Worm (Caenorhabditis elegans) whole organism, late embryonic: ENCODE data around the gene C46G7.2.

Source experiments
- C08G9.2 ChIP-seq: sonication (generic microtip); optimal IDR thresholded peaks from 2 replicates; lab custom pipeline; 2016; ENCODE audit warnings: mild to moderate bottlenecking, missing genetic modification characterization, moderate library complexity, missing compliant biosample characterization
- C38D4.7 ChIP-seq: fragments of 200-800 bp; sonication (Bioruptor generic); optimal IDR thresholded peaks from 2 replicates; lab custom pipeline; 2018; ENCODE audit warnings: mild to moderate bottlenecking, missing genetic modification characterization, moderate library complexity, missing compliant biosample characterization
- F13H6.1 ChIP-seq: sonication (generic microtip); optimal IDR thresholded peaks from 2 replicates; lab custom pipeline; 2016; ENCODE audit warnings: missing genetic modification characterization, missing compliant biosample characterization
- T23F11.4 ChIP-seq: fragments of 200-800 bp; sonication (Bioruptor generic); optimal IDR thresholded peaks from 2 replicates; lab custom pipeline; 2018; ENCODE audit warnings: mild to moderate bottlenecking, missing genetic modification characterization, missing compliant biosample characterization
- ahr-1 ChIP-seq: sonication (generic microtip); optimal IDR thresholded peaks from 2 replicates; lab custom pipeline; 2016; ENCODE audit warnings: missing genetic modification characterization, missing compliant biosample characterization
- ama-1 ChIP-seq: fragments of 150-350 bp; optimal IDR thresholded peaks from 2 replicates; lab custom pipeline; 2014
- ceh-14 ChIP-seq: sonication (generic microtip); optimal IDR thresholded peaks from 2 replicates; lab custom pipeline; 2016; ENCODE audit warnings: missing genotype, missing genetic modification characterization, missing compliant biosample characterization
- ceh-22 ChIP-seq: sonication (generic microtip); optimal IDR thresholded peaks from 2 replicates; lab custom pipeline; 2017; ENCODE audit warnings: missing biosample characterization, missing genetic modification characterization
- ceh-24 ChIP-seq: sonication (generic microtip); optimal IDR thresholded peaks from 2 replicates; lab custom pipeline; 2016; ENCODE audit warnings: mild to moderate bottlenecking, missing genetic modification characterization, missing compliant biosample characterization
- ceh-31 ChIP-seq: sonication (generic microtip); optimal IDR thresholded peaks from 2 replicates; lab custom pipeline; 2016; ENCODE audit warnings: missing genetic modification characterization, missing compliant biosample characterization
- ceh-34 ChIP-seq: sonication (generic microtip); optimal IDR thresholded peaks from 2 replicates; lab custom pipeline; 2016; ENCODE audit warnings: mild to moderate bottlenecking, missing genetic modification characterization, missing compliant biosample characterization
- ceh-48 ChIP-seq: sonication (generic microtip); optimal IDR thresholded peaks from 2 replicates; lab custom pipeline; 2016; ENCODE audit warnings: missing genetic modification characterization, inconsistent platforms, missing compliant biosample characterization
- ceh-6 ChIP-seq: fragments of 200-800 bp; sonication (Bioruptor generic); optimal IDR thresholded peaks from 2 replicates; lab custom pipeline; 2018; ENCODE audit warnings: mild to moderate bottlenecking, missing genetic modification characterization, missing compliant biosample characterization
- ceh-9 ChIP-seq: sonication (generic microtip); optimal IDR thresholded peaks from 2 replicates; lab custom pipeline; 2016; ENCODE audit warnings: mild to moderate bottlenecking, missing genetic modification characterization, inconsistent platforms, missing compliant biosample characterization
- elt-4 ChIP-seq: sonication (generic microtip); optimal IDR thresholded peaks from 2 replicates; lab custom pipeline; 2016; ENCODE audit warnings: missing genetic modification characterization, missing compliant biosample characterization
- eyg-1 ChIP-seq: sonication (generic microtip); optimal IDR thresholded peaks from 2 replicates; lab custom pipeline; 2016; ENCODE audit warnings: missing genotype, missing genetic modification characterization, missing compliant biosample characterization
- fax-1 ChIP-seq: sonication (generic microtip); optimal IDR thresholded peaks from 2 replicates; lab custom pipeline; 2016; ENCODE audit warnings: missing genotype, missing genetic modification characterization, missing compliant biosample characterization
- fkh-6 ChIP-seq: sonication (generic microtip); optimal IDR thresholded peaks from 2 replicates; lab custom pipeline; 2016; ENCODE audit warnings: missing genetic modification characterization, missing compliant biosample characterization
- hlh-30 ChIP-seq: sonication (generic microtip); optimal IDR thresholded peaks from 2 replicates; lab custom pipeline; 2017; ENCODE audit warnings: antibody characterized with exemption, missing genetic modification characterization, missing compliant biosample characterization; ENCODE audit not compliant: insufficient read depth
- hlh-8 ChIP-seq: sonication (generic microtip); optimal IDR thresholded peaks from 2 replicates; lab custom pipeline; 2016; ENCODE audit warnings: missing genotype, missing genetic modification characterization, missing compliant biosample characterization
- lin-11 ChIP-seq: fragments of 200-800 bp; sonication (Bioruptor generic); optimal IDR thresholded peaks from 2 replicates; lab custom pipeline; 2018; ENCODE audit warnings: mild to moderate bottlenecking, missing genetic modification characterization, missing compliant biosample characterization
- madf-2 ChIP-seq: sonication (generic microtip); optimal IDR thresholded peaks from 2 replicates; lab custom pipeline; 2017; ENCODE audit warnings: missing genetic modification characterization, missing compliant biosample characterization
- mec-3 ChIP-seq: sonication (generic microtip); optimal IDR thresholded peaks from 2 replicates; lab custom pipeline; 2016; ENCODE audit warnings: borderline replicate concordance, missing genetic modification characterization, missing compliant biosample characterization
- nfya-1 ChIP-seq: sonication (generic microtip); optimal IDR thresholded peaks from 2 replicates; lab custom pipeline; 2017; ENCODE audit warnings: missing genetic modification characterization, mild to moderate bottlenecking, missing compliant biosample characterization, antibody characterized with exemption, moderate library complexity
- npax-4 ChIP-seq: sonication (generic microtip); optimal IDR thresholded peaks from 2 replicates; lab custom pipeline; 2016; ENCODE audit warnings: missing genetic modification characterization, missing compliant biosample characterization
- pat-9 ChIP-seq: fragments of 200-800 bp; sonication (Bioruptor generic); optimal IDR thresholded peaks from 2 replicates; lab custom pipeline; 2018; ENCODE audit warnings: mild to moderate bottlenecking, missing genetic modification characterization, moderate library complexity, missing compliant biosample characterization
- pha-2 ChIP-seq: sonication (generic microtip); optimal IDR thresholded peaks from 2 replicates; lab custom pipeline; 2017; ENCODE audit warnings: mild to moderate bottlenecking, missing genetic modification characterization, missing compliant biosample characterization
- pqm-1 ChIP-seq: sonication (generic microtip); optimal IDR thresholded peaks from 2 replicates; lab custom pipeline; 2016; ENCODE audit warnings: missing genetic modification characterization, missing compliant biosample characterization
- pros-1 ChIP-seq: fragments of 150-350 bp; optimal IDR thresholded peaks from 2 replicates; lab custom pipeline; 2014; ENCODE audit warnings: missing biosample characterization, missing genetic modification reagents, missing genetic modification characterization
- ref-2 ChIP-seq: sonication (generic microtip); optimal IDR thresholded peaks from 2 replicates; lab custom pipeline; 2016; ENCODE audit warnings: missing genetic modification characterization, missing compliant biosample characterization
- sox-2 ChIP-seq: fragments of 200-800 bp; sonication (Bioruptor generic); IDR thresholded peaks from 2 replicates; pipeline ENCODE4 v1.3.6; 2022; ENCODE audit warnings: missing genetic modification reagents, missing genetic modification characterization, missing compliant biosample characterization
- unc-3 ChIP-seq, 2 experiments: fragments of 200-800 bp in 1 of 2; sonication (Bioruptor generic) in 1 of 2; sonication (generic microtip) in 1 of 2; conservative IDR thresholded peaks in 1 of 2; optimal IDR thresholded peaks in 1 of 2; 2 replicates each; pipeline versions ENCODE4 v1.3.6 to Lab custom; 2016 to 2022; ENCODE audit warnings: missing compliant biosample characterization in 2 of 2, missing genetic modification characterization in 2 of 2, missing genetic modification reagents in 1 of 2
- unc-55 ChIP-seq: sonication (generic microtip); optimal IDR thresholded peaks from 2 replicates; lab custom pipeline; 2017; ENCODE audit warnings: missing biosample characterization, missing genetic modification reagents, missing genetic modification characterization
- zip-5 ChIP-seq: sonication (generic microtip); optimal IDR thresholded peaks from 2 replicates; lab custom pipeline; 2016; ENCODE audit warnings: missing genetic modification characterization, missing compliant biosample characterization

C46G7.2 gene

DNA sequence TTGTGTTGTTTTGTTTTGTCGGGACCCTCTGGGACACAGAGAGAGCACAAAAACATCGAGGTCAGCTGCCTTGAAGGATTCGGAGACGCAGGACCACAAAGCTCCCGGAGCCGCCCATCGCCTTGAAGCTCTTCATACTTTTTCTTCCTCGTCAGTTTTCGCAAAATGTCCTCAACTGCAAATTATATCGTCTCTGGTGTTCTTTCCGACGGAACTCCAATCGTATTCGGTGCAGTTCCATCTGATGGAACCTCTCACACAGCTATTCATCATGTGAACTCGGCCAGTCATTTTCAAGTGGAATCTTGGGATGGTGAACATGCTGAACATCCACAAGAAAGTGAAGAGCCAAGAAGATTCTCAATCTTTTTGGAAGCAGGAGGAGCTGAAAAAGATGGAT lies 29.6 kb upstream of the C46G7.2 start:
- no peak for TF ChIP-seq elt-4 (tag; lab: Kevin White, UChicago)
- TF ChIP-seq ceh-34 (tag; lab: Kevin White, UChicago), result no peak
- TF ChIP-seq ama-1 (lab: Kevin White, UChicago), result peak; percentile 42

DNA sequence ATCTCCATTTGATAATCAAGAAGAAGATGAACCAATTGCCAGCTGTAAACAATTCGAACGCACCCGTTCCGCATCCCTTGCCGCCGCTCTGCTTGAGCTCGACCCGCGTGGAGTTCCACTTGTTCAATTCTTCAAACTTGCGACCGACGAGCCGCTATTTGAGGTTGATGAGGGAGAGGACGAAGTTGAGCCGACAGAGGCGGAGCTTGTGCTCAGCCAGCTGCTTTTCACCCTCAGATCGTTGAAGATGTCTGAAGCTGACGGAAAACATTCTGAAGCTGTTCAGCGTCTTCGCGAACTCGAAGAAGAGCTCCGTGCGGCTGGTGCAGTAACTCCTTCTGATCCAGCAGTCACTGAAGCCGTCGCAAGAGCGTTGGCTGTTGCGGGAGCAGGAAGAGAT lies 29.2 kb upstream of the C46G7.2 start:
- TF ChIP-seq ceh-9 (no peak), ceh-6 (GFP tag; lab: Kevin White, UChicago) (no peak), zip-5 (tag; lab: Kevin White, UChicago) (no peak), C08G9.2 (tag; lab: Kevin White, UChicago) (no peak), C38D4.7 (no peak), hlh-8 (tag; lab: Kevin White, UChicago) (no peak), ceh-24 (tag; lab: Kevin White, UChicago) (no peak), elt-4 (tag; lab: Kevin White, UChicago) (no peak), ceh-31 (no peak), mec-3 (no peak), pros-1 (tag; lab: Kevin White, UChicago) (no peak), ref-2 (tag; lab: Kevin White, UChicago) (no peak)

DNA sequence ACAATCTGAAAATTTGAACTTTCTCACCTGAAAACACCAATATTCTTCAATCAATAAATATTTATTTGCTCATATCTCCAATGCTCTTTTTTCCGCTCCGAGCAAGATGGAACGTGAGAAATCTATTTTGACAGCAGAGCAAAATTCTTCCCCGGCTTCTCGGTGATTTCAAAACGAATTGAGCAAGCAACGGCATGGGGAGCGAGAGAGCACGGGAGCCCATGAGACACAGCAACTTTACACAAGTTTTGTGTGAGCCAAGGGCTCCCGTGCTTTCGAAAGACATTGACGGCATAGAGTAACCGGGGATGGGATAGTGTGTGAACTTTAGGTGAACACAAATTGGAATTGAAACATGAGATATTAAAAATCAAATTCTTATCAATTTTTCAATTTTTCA lies 28.2 kb upstream of the C46G7.2 start:
- no peak for TF ChIP-seq ceh-9
- no peak for TF ChIP-seq lin-11 (tag; lab: Kevin White, UChicago)
- TF ChIP-seq ceh-48, result no peak
- no peak for TF ChIP-seq pha-2 (tag; lab: Kevin White, UChicago)
- TF ChIP-seq unc-55 (GFP tag; lab: Kevin White, UChicago), result peak; percentile 38
- no peak for TF ChIP-seq pat-9 (tag; lab: Kevin White, UChicago)
- TF ChIP-seq mec-3, result no peak
- TF ChIP-seq eyg-1 (tag; lab: Kevin White, UChicago), result no peak
- no peak for TF ChIP-seq fax-1 (tag; lab: Kevin White, UChicago)
- TF ChIP-seq sox-2 (GFP tag; lab: Robert Waterston, UW), result no peak
- peak; percentile 2 for TF ChIP-seq nfya-1 (tag; lab: Kevin White, UChicago)

DNA sequence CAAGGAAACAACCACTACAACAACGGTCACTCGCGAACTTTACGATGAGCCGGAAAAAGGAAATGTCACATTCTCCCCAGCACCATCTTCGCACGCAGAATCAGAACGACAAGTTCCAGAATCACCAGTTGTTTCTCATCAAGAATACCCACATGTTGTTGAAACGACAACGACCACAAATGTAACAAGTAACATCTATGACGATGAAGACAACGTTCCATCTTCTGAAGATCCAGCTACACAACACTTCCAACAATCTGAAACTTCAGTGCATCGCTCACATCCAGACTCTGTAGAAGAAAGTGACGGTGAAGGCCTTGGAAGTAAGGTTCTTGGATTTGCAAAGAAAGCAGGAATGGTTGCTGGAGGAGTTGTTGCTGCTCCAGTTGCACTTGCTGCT lies 24.5 kb upstream of the C46G7.2 start:
- TF ChIP-seq F13H6.1 (tag; lab: Kevin White, UChicago), result no peak
- no peak for TF ChIP-seq unc-55 (GFP tag; lab: Kevin White, UChicago)

DNA sequence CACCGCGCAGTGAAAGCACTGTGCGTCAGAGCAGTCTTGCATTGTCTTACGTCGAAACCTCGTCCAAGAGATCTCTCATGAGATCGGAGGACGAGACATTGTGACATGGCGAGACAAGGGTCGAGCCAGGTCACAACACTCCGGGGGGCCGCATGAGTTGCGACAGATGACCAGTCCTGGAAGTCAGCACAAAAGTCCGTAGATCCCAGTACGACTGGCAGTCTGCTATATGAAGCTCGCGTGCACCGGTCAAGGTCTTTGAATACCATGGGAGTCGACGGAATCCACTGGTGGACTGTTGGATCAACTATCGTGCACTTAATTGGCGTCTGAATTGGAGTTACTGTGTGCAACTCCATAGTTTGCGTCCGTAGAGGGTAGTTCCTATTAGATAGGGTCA lies 9.3 kb upstream of the C46G7.2 start:
- TF ChIP-seq npax-4 (tag; lab: Kevin White, UChicago) (no peak), ceh-22 (tag; lab: Kevin White, UChicago) (no peak), fkh-6 (no peak), T23F11.4 (GFP tag; lab: Kevin White, UChicago) (no peak), hlh-30 (tag; lab: Kevin White, UChicago) (no peak), unc-3 (GFP tag; conservative IDR thresholded peaks at IDR 0.05; lab: Robert Waterston, UW) (no peak), unc-3 (tag; optimal IDR thresholded peaks at IDR 0.05; lab: Kevin White, UChicago) (no peak), ref-2 (tag; lab: Kevin White, UChicago) (no peak), ceh-14 (tag; lab: Kevin White, UChicago) (no peak), ceh-9 (no peak), ceh-34 (tag; lab: Kevin White, UChicago) (no peak), ama-1 (lab: Kevin White, UChicago) (no peak), ceh-31 (no peak), ceh-48 (no peak), ahr-1 (tag; lab: Kevin White, UChicago) (no peak), pqm-1 (tag; lab: Kevin White, UChicago) (no peak), madf-2 (tag; lab: Kevin White, UChicago) (no peak)
